Fruit fly (Drosophila melanogaster) whole organism, prepupa: ENCODE data around the gene CG4259.

Experiments
- Blimp-1 ChIP-seq: fragments of 200-800 bp; sonication (Bioruptor generic); optimal IDR thresholded peaks from 3 replicates; lab custom pipeline; 2017; ENCODE audit warnings: missing biosample characterization, missing genetic modification characterization, mild to moderate bottlenecking, moderate library complexity, missing genetic modification reagents
- CG10631 ChIP-seq: fragments of 200-800 bp; sonication (Bioruptor generic); optimal IDR thresholded peaks from 2 replicates; lab custom pipeline; 2016; ENCODE audit warnings: missing biosample characterization, missing genetic modification characterization
- CG10669 ChIP-seq: fragments of 200-800 bp; sonication (Bioruptor generic); optimal IDR thresholded peaks from 3 replicates; lab custom pipeline; 2018; ENCODE audit warnings: missing biosample characterization, mild to moderate bottlenecking, missing genetic modification characterization, moderate library complexity
- CG11294 ChIP-seq: fragments of 200-800 bp; sonication (Bioruptor generic); IDR thresholded peaks from 2 replicates; pipeline ENCODE4 v1.3.6; 2022; ENCODE audit warnings: missing biosample characterization, missing genetic modification characterization
- CG11762 ChIP-seq: fragments of 200-800 bp; sonication (Bioruptor generic); optimal IDR thresholded peaks from 3 replicates; lab custom pipeline; 2016; ENCODE audit warnings: missing biosample characterization, missing genetic modification characterization; ENCODE audit not compliant: insufficient read depth
- CG11902 ChIP-seq: fragments of 200-800 bp; sonication (Bioruptor generic); optimal IDR thresholded peaks from 3 replicates; lab custom pipeline; 2016; ENCODE audit warnings: missing biosample characterization, missing genetic modification characterization
- CG15336 ChIP-seq: fragments of 200-800 bp; sonication (Bioruptor generic); IDR thresholded peaks from 2 replicates; pipeline ENCODE4 v1.3.6; 2022; ENCODE audit warnings: missing biosample characterization, missing genetic modification characterization
- CG3032 ChIP-seq: fragments of 200-800 bp; optimal IDR thresholded peaks from 2 replicates; lab custom pipeline; 2019; ENCODE audit warnings: missing biosample characterization, mild to moderate bottlenecking, missing genetic modification characterization, moderate library complexity
- CG31627 ChIP-seq: fragments of 200-800 bp; sonication (Bioruptor generic); optimal IDR thresholded peaks from 3 replicates; lab custom pipeline; 2016; ENCODE audit warnings: missing biosample characterization, missing genetic modification characterization
- CG3919 ChIP-seq: fragments of 200-800 bp; sonication (Bioruptor generic); optimal IDR thresholded peaks from 3 replicates; lab custom pipeline; 2016; ENCODE audit warnings: missing biosample characterization, missing genetic modification characterization
- CG4318 ChIP-seq: fragments of 200-800 bp; sonication (Bioruptor generic); optimal IDR thresholded peaks from 3 replicates; lab custom pipeline; 2017; ENCODE audit warnings: missing biosample characterization, mild to moderate bottlenecking, missing genetic modification characterization
- CG6163 ChIP-seq: fragments of 200-800 bp; sonication (Bioruptor generic); IDR thresholded peaks from 3 replicates; pipeline ENCODE4 v1.3.6; 2022; ENCODE audit warnings: missing biosample characterization, missing genetic modification characterization
- CG6854 ChIP-seq: fragments of 200-800 bp; sonication (Bioruptor generic); optimal IDR thresholded peaks from 2 replicates; lab custom pipeline; 2017; ENCODE audit warnings: missing biosample characterization, mild to moderate bottlenecking, missing genetic modification characterization
- CG8119 ChIP-seq: fragments of 200-800 bp; sonication (Bioruptor generic); IDR thresholded peaks from 3 replicates; pipeline ENCODE4 v1.3.6; 2022; ENCODE audit warnings: missing biosample characterization, missing genetic modification characterization
- CG8319 ChIP-seq: fragments of 200-800 bp; sonication (Bioruptor generic); optimal IDR thresholded peaks from 3 replicates; lab custom pipeline; 2016; ENCODE audit warnings: missing biosample characterization, missing genetic modification characterization
- CG9139 ChIP-seq: fragments of 200-800 bp; sonication (Bioruptor generic); optimal IDR thresholded peaks from 3 replicates; lab custom pipeline; 2017; ENCODE audit warnings: missing biosample characterization, mild to moderate bottlenecking, missing genetic modification characterization
- Eip75B ChIP-seq: fragments of 200-800 bp; sonication (Bioruptor generic); optimal IDR thresholded peaks from 3 replicates; lab custom pipeline; 2016; ENCODE audit warnings: missing biosample characterization, missing genetic modification characterization
- Eip78C ChIP-seq: fragments of 200-800 bp; sonication (Bioruptor generic); peaks from one replicate; lab custom pipeline; 2016; ENCODE audit warnings: missing biosample characterization, missing genetic modification characterization
- Eip93F ChIP-seq: fragments of 200-800 bp; sonication (Bioruptor generic); optimal IDR thresholded peaks from 2 replicates; lab custom pipeline; 2016; ENCODE audit warnings: missing biosample characterization, mild to moderate bottlenecking, missing genetic modification characterization
- Ets21C ChIP-seq: fragments of 200-800 bp; sonication (Bioruptor generic); optimal IDR thresholded peaks from 3 replicates; lab custom pipeline; 2016; ENCODE audit warnings: missing biosample characterization, missing genetic modification characterization
- Ets96B ChIP-seq: fragments of 200-800 bp; optimal IDR thresholded peaks from 2 replicates; lab custom pipeline; 2019; ENCODE audit warnings: missing biosample characterization, mild to moderate bottlenecking, missing genetic modification characterization, moderate library complexity
- Gug ChIP-seq: fragments of 200-800 bp; sonication (Bioruptor generic); IDR thresholded peaks from 2 replicates; pipeline ENCODE4 v1.3.6; 2022; ENCODE audit warnings: missing biosample characterization, missing genetic modification characterization
- Hr38 ChIP-seq: sonication (Bioruptor generic); optimal IDR thresholded peaks from 2 replicates; lab custom pipeline; 2016; ENCODE audit warnings: missing biosample characterization, missing genetic modification characterization
- Hr4 ChIP-seq: fragments of 200-800 bp; sonication (Bioruptor generic); optimal IDR thresholded peaks from 3 replicates; lab custom pipeline; 2016; ENCODE audit warnings: missing biosample characterization, missing genetic modification characterization
- Lpt ChIP-seq: fragments of 200-800 bp; sonication (Bioruptor generic); optimal IDR thresholded peaks from 3 replicates; lab custom pipeline; 2016; ENCODE audit warnings: missing biosample characterization, missing genetic modification characterization
- Met ChIP-seq: fragments of 200-800 bp; sonication (Bioruptor generic); optimal IDR thresholded peaks from 3 replicates; lab custom pipeline; 2016; ENCODE audit warnings: missing biosample characterization, missing genetic modification characterization
- OdsH ChIP-seq: fragments of 200-800 bp; sonication (Bioruptor generic); optimal IDR thresholded peaks from 3 replicates; lab custom pipeline; 2016; ENCODE audit warnings: missing biosample characterization, missing genetic modification characterization
- Smox ChIP-seq: fragments of 200-800 bp; sonication (Bioruptor generic); optimal IDR thresholded peaks from 3 replicates; lab custom pipeline; 2016; ENCODE audit warnings: missing biosample characterization, missing genetic modification characterization
- Sox14 ChIP-seq: fragments of 200-800 bp; sonication (Bioruptor generic); optimal IDR thresholded peaks from 3 replicates; lab custom pipeline; 2016; ENCODE audit warnings: missing biosample characterization, missing genetic modification characterization
- Sox15 ChIP-seq: fragments of 200-800 bp; sonication (Bioruptor generic); optimal IDR thresholded peaks from 3 replicates; lab custom pipeline; 2016; ENCODE audit warnings: missing biosample characterization, missing genetic modification characterization
- achi ChIP-seq: fragments of 200-800 bp; sonication (Bioruptor generic); optimal IDR thresholded peaks from 3 replicates; lab custom pipeline; 2016; ENCODE audit warnings: missing biosample characterization, missing genetic modification characterization
- acj6 ChIP-seq: fragments of 200-800 bp; sonication (Bioruptor generic); optimal IDR thresholded peaks from 3 replicates; lab custom pipeline; 2016; ENCODE audit warnings: missing biosample characterization, missing genetic modification characterization
- cyc ChIP-seq: fragments of 200-800 bp; sonication (Bioruptor generic); optimal IDR thresholded peaks from 3 replicates; lab custom pipeline; 2016; ENCODE audit warnings: missing biosample characterization, missing genetic modification characterization
- dac ChIP-seq: fragments of 200-800 bp; sonication (Bioruptor generic); optimal IDR thresholded peaks from 2 replicates; lab custom pipeline; 2017; ENCODE audit warnings: missing biosample characterization, mild to moderate bottlenecking, missing genetic modification characterization
- dsx ChIP-seq: fragments of 200-800 bp; optimal IDR thresholded peaks from 3 replicates; lab custom pipeline; 2019; ENCODE audit warnings: missing biosample characterization, mild to moderate bottlenecking, missing genetic modification characterization, moderate library complexity; ENCODE audit not compliant: poor library complexity, severe bottlenecking
- eg ChIP-seq: fragments of 200-800 bp; sonication (Bioruptor generic); IDR thresholded peaks from 3 replicates; pipeline ENCODE4 v1.3.6; 2022; ENCODE audit warnings: missing biosample characterization, missing genetic modification characterization
- fd59A ChIP-seq: fragments of 200-800 bp; sonication (Bioruptor generic); optimal IDR thresholded peaks from 2 replicates; lab custom pipeline; 2017; ENCODE audit warnings: missing biosample characterization, mild to moderate bottlenecking, missing genetic modification characterization, missing genetic modification reagents
- fkh ChIP-seq: fragments of 200-800 bp; sonication (Bioruptor generic); optimal IDR thresholded peaks from 3 replicates; lab custom pipeline; 2017; ENCODE audit warnings: missing biosample characterization, mild to moderate bottlenecking, missing genetic modification characterization, moderate library complexity
- lz ChIP-seq: fragments of 200-800 bp; sonication (Bioruptor generic); optimal IDR thresholded peaks from 3 replicates; lab custom pipeline; 2016; ENCODE audit warnings: missing biosample characterization, missing genetic modification characterization
- pdm3 ChIP-seq: fragments of 200-800 bp; sonication (Bioruptor generic); optimal IDR thresholded peaks from 3 replicates; lab custom pipeline; 2016; ENCODE audit warnings: missing biosample characterization, missing genetic modification characterization
- salr ChIP-seq, 2 experiments: fragments of 200-800 bp; sonication (Bioruptor generic); optimal IDR thresholded peaks; 3 replicates each; lab custom pipeline; 2016 to 2018; ENCODE audit warnings: missing biosample characterization in 2 of 2, missing genetic modification characterization in 2 of 2, mild to moderate bottlenecking in 1 of 2
- vri ChIP-seq: fragments of 200-800 bp; sonication (Bioruptor generic); optimal IDR thresholded peaks from 3 replicates; lab custom pipeline; 2016; ENCODE audit warnings: missing biosample characterization, mild to moderate bottlenecking, missing genetic modification characterization

Gene CG4259

dm6 chr2L:2162729-2163567 lies 33.9 kb upstream of the CG4259 start (continued):
- TF ChIP-seq pdm3 (GFP tag; lab: Kevin White, UChicago) (peak; percentile 30), salr (GFP tag; optimal IDR thresholded peaks at IDR 0.05; lab: Kevin White, UChicago) (peak; percentile 20 to 36), Gug (GFP tag; lab: Robert Waterston, UW) (no peak), CG8119 (peak; percentile 54; the same call in 2 of the 3 replicates), lz (GFP tag; lab: Kevin White, UChicago) (peak; percentile 1), CG4318 (peak; percentile 33), vri (GFP tag; lab: Kevin White, UChicago) (no peak), Sox14 (GFP tag; lab: Kevin White, UChicago) (peak; percentile 64), Lpt (peak; percentile 42), Eip75B (peak; percentile 71), Ets96B (tag; lab: Kevin White, UChicago) (peak; percentile 80)
- TF ChIP-seq, all 60 proteins: peak for 35

dm6 chr2L:2162281-2162680 lies 33.2 kb upstream of the CG4259 start:
- no peak for TF ChIP-seq CG11902 (GFP tag; lab: Kevin White, UChicago)
- peak; percentile 27; the same call in 1 of the 3 replicates for TF ChIP-seq eg
- TF ChIP-seq pdm3 (GFP tag; lab: Kevin White, UChicago) = no peak
- TF ChIP-seq Ets21C (GFP tag; lab: Kevin White, UChicago) = no peak
- no peak for TF ChIP-seq CG31627 (GFP tag; lab: Kevin White, UChicago)
- peak; percentile 69 for TF ChIP-seq CG6854 (GFP tag; lab: Kevin White, UChicago)
- peak; percentile 70 for TF ChIP-seq Lpt

- TF ChIP-seq CG6854 (GFP tag; lab: Kevin White, UChicago) = peak; percentile 78
- peak; percentile 48 for TF ChIP-seq Smox
- peak; percentile 59 for TF ChIP-seq fd59A (GFP tag; lab: Kevin White, UChicago)
- TF ChIP-seq fkh (GFP tag; lab: Kevin White, UChicago) = no peak
- peak; percentile 57 for TF ChIP-seq CG11902 (GFP tag; lab: Kevin White, UChicago)
- TF ChIP-seq Blimp-1 (GFP tag; lab: Kevin White, UChicago) = no peak
- TF ChIP-seq CG6163 (GFP tag; lab: Robert Waterston, UW) = peak; percentile 63; the same call in 2 of the 3 replicates
- TF ChIP-seq CG8319 (GFP tag; lab: Kevin White, UChicago) = peak; percentile 24
- TF ChIP-seq CG11294 (GFP tag; lab: Robert Waterston, UW) = no peak
- peak; percentile 53 for TF ChIP-seq CG3919 (GFP tag; lab: Kevin White, UChicago)
- peak; percentile 76 for TF ChIP-seq lz (GFP tag; lab: Kevin White, UChicago)
- peak; percentile 53 for TF ChIP-seq OdsH (GFP tag; lab: Kevin White, UChicago)
- TF ChIP-seq Eip75B = peak; percentile 63
- TF ChIP-seq CG10669 = peak; percentile 53
- peak; percentile 72 for TF ChIP-seq pdm3 (GFP tag; lab: Kevin White, UChicago)
- TF ChIP-seq vri (GFP tag; lab: Kevin White, UChicago) = peak; percentile 9
- peak; percentile 50 for TF ChIP-seq dsx (GFP tag; lab: Kevin White, UChicago)
- peak; percentile 40 for TF ChIP-seq achi (GFP tag; lab: Kevin White, UChicago)
- peak; percentile 49 for TF ChIP-seq Sox15 (GFP tag; lab: Kevin White, UChicago)
- TF ChIP-seq CG15336 (GFP tag; lab: Robert Waterston, UW) = peak; percentile 8; the same call in 1 of the 2 replicates
- TF ChIP-seq Met (GFP tag; lab: Kevin White, UChicago) = peak; percentile 84
- peak; percentile 78 for TF ChIP-seq cyc (GFP tag; lab: Kevin White, UChicago)
- peak; percentile 63 for TF ChIP-seq acj6
- peak; percentile 93 for TF ChIP-seq Eip78C
- TF ChIP-seq dac (GFP tag; lab: Kevin White, UChicago) = no peak
- peak; percentile 69 for TF ChIP-seq CG31627 (GFP tag; lab: Kevin White, UChicago)
- peak; percentile 44 for TF ChIP-seq CG3032 (tag; lab: Kevin White, UChicago)
- TF ChIP-seq CG9139 = peak; percentile 8
- TF ChIP-seq Hr38 = no peak
- TF ChIP-seq Ets96B (tag; lab: Kevin White, UChicago) = peak; percentile 40
- peak; percentile 34 for TF ChIP-seq CG11762
- no peak for TF ChIP-seq Eip93F (GFP tag; lab: Kevin White, UChicago)
- peak; percentile 74 for TF ChIP-seq CG10631 (GFP tag; lab: Kevin White, UChicago)
- TF ChIP-seq CG4318 = peak; percentile 68
- peak; percentile 63 for TF ChIP-seq Hr4 (GFP tag; lab: Kevin White, UChicago)
Observed at dm6 chr2L:2161244-2162243, 32.5 kb upstream of the CG4259 start.
